Fruit fly (Drosophila melanogaster) whole organism, embryonic: ENCODE data around the gene Vha16-2.
A peak's percentile ranks its signal among the peaks of the same experiment; 100 is the strongest.

Experiments
- Aef1 ChIP-seq: fragments of 200-800 bp; sonication (Bioruptor generic); IDR thresholded peaks from 3 replicates; pipeline ENCODE4 v1.3.6; 2022; ENCODE audit warnings: missing biosample characterization, missing genetic modification characterization
- BEAF-32 ChIP-seq: fragments of 200-800 bp; sonication (Bioruptor generic); optimal IDR thresholded peaks from 3 replicates; lab custom pipeline; 2017; ENCODE audit warnings: missing biosample characterization, missing genetic modification characterization, mild to moderate bottlenecking, moderate library complexity, missing genetic modification reagents
- Bteb2 ChIP-seq: fragments of 200-800 bp; sonication (Bioruptor generic); optimal IDR thresholded peaks from 2 replicates; lab custom pipeline; 2016; ENCODE audit warnings: missing biosample characterization, missing genetic modification characterization
- CG10267 ChIP-seq: fragments of 200-800 bp; sonication (Bioruptor generic); optimal IDR thresholded peaks from 2 replicates; lab custom pipeline; 2018; ENCODE audit warnings: missing biosample characterization, mild to moderate bottlenecking, missing genetic modification characterization, moderate library complexity
- CG10366 ChIP-seq: fragments of 200-800 bp; sonication (Bioruptor generic); IDR thresholded peaks from 2 replicates; pipeline ENCODE4 v1.3.6; 2022; ENCODE audit warnings: missing biosample characterization, missing genetic modification characterization
- CG12104 ChIP-seq: fragments of 200-800 bp; sonication (Bioruptor generic); optimal IDR thresholded peaks from 3 replicates; lab custom pipeline; 2016; ENCODE audit warnings: missing biosample characterization, missing genetic modification characterization
- CG12391 ChIP-seq: fragments of 200-800 bp; sonication (Bioruptor generic); optimal IDR thresholded peaks from 3 replicates; lab custom pipeline; 2018; ENCODE audit warnings: missing biosample characterization, mild to moderate bottlenecking, missing genetic modification characterization, moderate library complexity
- CG12659 ChIP-seq: fragments of 200-800 bp; sonication (Bioruptor generic); optimal IDR thresholded peaks from 3 replicates; lab custom pipeline; 2017; ENCODE audit warnings: mild to moderate bottlenecking, missing biosample characterization, missing genetic modification reagents, missing genetic modification characterization
- CG12942 ChIP-seq: fragments of 200-800 bp; sonication (Bioruptor generic); optimal IDR thresholded peaks from 3 replicates; lab custom pipeline; 2016; ENCODE audit warnings: missing biosample characterization, missing genetic modification characterization
- CG17359 ChIP-seq: fragments of 200-800 bp; sonication (Bioruptor generic); optimal IDR thresholded peaks from 3 replicates; lab custom pipeline; 2018; ENCODE audit warnings: missing biosample characterization, mild to moderate bottlenecking, missing genetic modification characterization, moderate library complexity
- CG17568 ChIP-seq: fragments of 200-800 bp; sonication (Bioruptor generic); optimal IDR thresholded peaks from 2 replicates; lab custom pipeline; 2018; ENCODE audit warnings: missing biosample characterization, mild to moderate bottlenecking, missing genetic modification characterization, moderate library complexity
- CG17912 ChIP-seq: fragments of 200-800 bp; sonication (Bioruptor generic); optimal IDR thresholded peaks from 2 replicates; lab custom pipeline; 2018; ENCODE audit warnings: missing biosample characterization, mild to moderate bottlenecking, missing genetic modification characterization
- CG1792 ChIP-seq: fragments of 200-800 bp; sonication (Bioruptor generic); optimal IDR thresholded peaks from 2 replicates; lab custom pipeline; 2016; ENCODE audit warnings: missing biosample characterization, missing genetic modification characterization
- CG2712 ChIP-seq: fragments of 200-800 bp; optimal IDR thresholded peaks from 3 replicates; lab custom pipeline; 2019; ENCODE audit warnings: missing biosample characterization, mild to moderate bottlenecking, missing genetic modification characterization, moderate library complexity
- CG30403 ChIP-seq: fragments of 200-800 bp; sonication (Bioruptor generic); optimal IDR thresholded peaks from 3 replicates; lab custom pipeline; 2016; ENCODE audit warnings: missing biosample characterization, missing genetic modification characterization
- CG31441 ChIP-seq: fragments of 200-800 bp; sonication (Bioruptor generic); IDR thresholded peaks from 2 replicates; pipeline ENCODE4 v1.3.6; 2022; ENCODE audit warnings: missing biosample characterization, missing genetic modification characterization
- CG32532 ChIP-seq: fragments of 200-800 bp; sonication (Bioruptor generic); IDR thresholded peaks from 2 replicates; pipeline ENCODE4 v1.3.6; 2022; ENCODE audit warnings: missing biosample characterization, missing genetic modification characterization
- CG3407 ChIP-seq: fragments of 200-800 bp; sonication (Bioruptor generic); optimal IDR thresholded peaks from 2 replicates; lab custom pipeline; 2018; ENCODE audit warnings: missing biosample characterization, mild to moderate bottlenecking, missing genetic modification characterization
- CG4424 ChIP-seq: fragments of 200-800 bp; sonication (Bioruptor generic); optimal IDR thresholded peaks from 3 replicates; lab custom pipeline; 2016; ENCODE audit warnings: missing biosample characterization, missing genetic modification characterization
- CG4707 ChIP-seq: fragments of 200-800 bp; sonication (Bioruptor generic); optimal IDR thresholded peaks from 2 replicates; lab custom pipeline; 2018; ENCODE audit warnings: missing biosample characterization, mild to moderate bottlenecking, missing genetic modification characterization, moderate library complexity
- CG4820 ChIP-seq: fragments of 200-800 bp; sonication (Bioruptor generic); optimal IDR thresholded peaks from 3 replicates; lab custom pipeline; 2016; ENCODE audit warnings: missing biosample characterization, missing genetic modification characterization
- CG5180 ChIP-seq: fragments of 200-800 bp; sonication (Bioruptor generic); optimal IDR thresholded peaks from 3 replicates; lab custom pipeline; 2017; ENCODE audit warnings: missing biosample characterization, missing genetic modification characterization, mild to moderate bottlenecking, moderate library complexity, missing genetic modification reagents
- CG6254 ChIP-seq: fragments of 200-800 bp; sonication (Bioruptor generic); optimal IDR thresholded peaks from 3 replicates; lab custom pipeline; 2017; ENCODE audit warnings: mild to moderate bottlenecking, missing biosample characterization, missing genetic modification reagents, missing genetic modification characterization
- CG6683 ChIP-seq: fragments of 200-800 bp; sonication (Bioruptor generic); optimal IDR thresholded peaks from 2 replicates; lab custom pipeline; 2017; ENCODE audit warnings: missing biosample characterization, mild to moderate bottlenecking, missing genetic modification characterization, missing genetic modification reagents
- CG6791 ChIP-seq: fragments of 200-800 bp; sonication (Bioruptor generic); IDR thresholded peaks from 3 replicates; pipeline ENCODE4 v1.3.6; 2022; ENCODE audit warnings: missing biosample characterization, missing genetic modification characterization; ENCODE audit not compliant: partially characterized antibody
- CG7271 ChIP-seq: fragments of 200-800 bp; sonication (Bioruptor generic); optimal IDR thresholded peaks from 2 replicates; lab custom pipeline; 2018; ENCODE audit warnings: missing biosample characterization, mild to moderate bottlenecking, missing genetic modification characterization, moderate library complexity
- CG9437 ChIP-seq: fragments of 200-800 bp; sonication (Bioruptor generic); optimal IDR thresholded peaks from 2 replicates; lab custom pipeline; 2018; ENCODE audit warnings: missing biosample characterization, mild to moderate bottlenecking, missing genetic modification characterization
- Fer3 ChIP-seq: fragments of 200-800 bp; sonication (Bioruptor generic); optimal IDR thresholded peaks from 2 replicates; lab custom pipeline; 2018; ENCODE audit warnings: missing biosample characterization, mild to moderate bottlenecking, missing genetic modification characterization, moderate library complexity
- Hr3 ChIP-seq: fragments of 200-800 bp; sonication (Bioruptor generic); optimal IDR thresholded peaks from 3 replicates; lab custom pipeline; 2016; ENCODE audit warnings: missing biosample characterization, missing genetic modification characterization
- Jarid2 ChIP-seq: fragments of 200-800 bp; sonication (Bioruptor generic); optimal IDR thresholded peaks from 3 replicates; lab custom pipeline; 2017; ENCODE audit warnings: mild to moderate bottlenecking, missing biosample characterization, missing genetic modification reagents, missing genetic modification characterization
- Meics ChIP-seq: fragments of 200-800 bp; sonication (Bioruptor generic); optimal IDR thresholded peaks from 2 replicates; lab custom pipeline; 2017; ENCODE audit warnings: missing biosample characterization, mild to moderate bottlenecking, missing genetic modification characterization
- Mrtf ChIP-seq: fragments of 200-800 bp; sonication (Bioruptor generic); IDR thresholded peaks from 3 replicates; pipeline ENCODE4 v1.3.6; 2022; ENCODE audit warnings: missing biosample characterization, missing genetic modification characterization
- PHDP ChIP-seq: fragments of 200-800 bp; sonication (Bioruptor generic); optimal IDR thresholded peaks from 3 replicates; lab custom pipeline; 2018; ENCODE audit warnings: missing biosample characterization, mild to moderate bottlenecking, missing genetic modification characterization, moderate library complexity
- Rfx ChIP-seq: fragments of 200-800 bp; sonication (Bioruptor generic); IDR thresholded peaks from 2 replicates; pipeline ENCODE4 v1.3.6; 2022; ENCODE audit warnings: missing biosample characterization, missing genetic modification characterization
- ab ChIP-seq: fragments of 200-800 bp; sonication (Bioruptor generic); optimal IDR thresholded peaks from 2 replicates; lab custom pipeline; 2016; ENCODE audit warnings: missing biosample characterization, missing genetic modification characterization
- cwo ChIP-seq: fragments of 200-800 bp; sonication (Bioruptor generic); optimal IDR thresholded peaks from 3 replicates; lab custom pipeline; 2017; ENCODE audit warnings: missing biosample characterization, missing genetic modification characterization, mild to moderate bottlenecking, moderate library complexity, missing genetic modification reagents
- dmrt99B ChIP-seq: fragments of 200-800 bp; sonication (Bioruptor generic); optimal IDR thresholded peaks from 2 replicates; lab custom pipeline; 2018; ENCODE audit warnings: missing biosample characterization, mild to moderate bottlenecking, missing genetic modification characterization, moderate library complexity
- eve ChIP-seq, 2 experiments: fragments of >200 bp; optimal IDR thresholded peaks; 2 replicates each; lab custom pipeline; 2017; ENCODE audit warnings: missing biosample characterization in 2 of 2, missing genetic modification characterization in 2 of 2
- eyg ChIP-seq: fragments of 200-800 bp; sonication (Bioruptor generic); optimal IDR thresholded peaks from 3 replicates; lab custom pipeline; 2016; ENCODE audit warnings: missing biosample characterization, missing genetic modification characterization
- fd102C ChIP-seq: fragments of 200-800 bp; sonication (Bioruptor generic); optimal IDR thresholded peaks from 2 replicates; lab custom pipeline; 2018; ENCODE audit warnings: missing biosample characterization, mild to moderate bottlenecking, missing genetic modification characterization, moderate library complexity
- fu2 ChIP-seq: fragments of 200-800 bp; sonication (Bioruptor generic); optimal IDR thresholded peaks from 2 replicates; lab custom pipeline; 2016; ENCODE audit warnings: missing biosample characterization, missing genetic modification characterization
- gsb-n ChIP-seq: fragments of 200-800 bp; sonication (Bioruptor generic); optimal IDR thresholded peaks from 3 replicates; lab custom pipeline; 2018; ENCODE audit warnings: missing biosample characterization, mild to moderate bottlenecking, missing genetic modification characterization
- hth ChIP-seq: fragments of >200 bp; optimal IDR thresholded peaks from 2 replicates; lab custom pipeline; 2017; ENCODE audit warnings: inconsistent platforms
- ken ChIP-seq: fragments of 200-800 bp; sonication (Bioruptor generic); IDR thresholded peaks from 3 replicates; pipeline ENCODE4 v1.3.6; 2022; ENCODE audit warnings: missing biosample characterization, missing genetic modification characterization
- pan ChIP-seq, 4 experiments: fragments of >200 bp in 3 of 4; fragments of 200-800 bp in 1 of 4; sonication (Bioruptor generic) in 1 of 4; optimal IDR thresholded peaks in 3 of 4; IDR thresholded peaks in 1 of 4; 2 replicates each; pipeline versions ENCODE4 v1.3.6 to Lab custom; 2017 to 2022; ENCODE audit warnings: missing biosample characterization in 2 of 4, missing genetic modification characterization in 2 of 4, mixed read lengths in 1 of 4
- pzg ChIP-seq: fragments of 200-800 bp; sonication (Bioruptor generic); optimal IDR thresholded peaks from 3 replicates; lab custom pipeline; 2018; ENCODE audit warnings: missing biosample characterization, mild to moderate bottlenecking, missing genetic modification characterization, moderate library complexity
- scrt ChIP-seq: fragments of 200-800 bp; sonication (Bioruptor generic); optimal IDR thresholded peaks from 2 replicates; lab custom pipeline; 2018; ENCODE audit warnings: missing biosample characterization, mild to moderate bottlenecking, missing genetic modification characterization, moderate library complexity
- toy ChIP-seq: fragments of 200-800 bp; sonication (Bioruptor generic); IDR thresholded peaks from 2 replicates; pipeline ENCODE4 v1.3.6; 2022; ENCODE audit warnings: missing biosample characterization, missing genetic modification characterization
- unpg ChIP-seq: fragments of 200-800 bp; sonication (Bioruptor generic); optimal IDR thresholded peaks from 3 replicates; lab custom pipeline; 2018; ENCODE audit warnings: missing biosample characterization, mild to moderate bottlenecking, missing genetic modification characterization, moderate library complexity
- wek ChIP-seq: fragments of 200-800 bp; sonication (Bioruptor generic); optimal IDR thresholded peaks from 3 replicates; lab custom pipeline; 2018; ENCODE audit warnings: missing biosample characterization, mild to moderate bottlenecking, missing genetic modification characterization, moderate library complexity

Gene Vha16-2

DNA sequence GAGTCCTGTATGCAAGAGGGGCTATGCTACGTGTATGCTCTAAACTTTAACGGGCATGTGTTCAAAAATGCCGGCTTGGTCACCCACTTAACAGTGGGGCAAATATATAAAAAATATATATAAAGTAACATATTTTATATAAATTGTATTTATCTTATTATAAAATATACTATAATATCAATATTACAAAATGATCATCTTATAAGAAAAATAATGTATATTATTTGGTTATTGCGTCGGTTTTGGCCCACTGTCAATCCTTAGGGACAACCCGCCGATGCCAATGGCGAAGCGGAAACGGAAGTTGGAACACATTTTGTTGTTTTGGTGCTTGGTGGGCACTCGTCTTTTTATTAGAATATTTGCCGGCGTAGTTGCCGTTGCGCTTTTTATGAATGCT lies 24.2 kb upstream of the Vha16-2 start (continued):
- no peak for TF ChIP-seq CG17568 (GFP tag; lab: Kevin White, UChicago)
- peak; percentile 1 for TF ChIP-seq CG3407
- no peak for TF ChIP-seq eve (GFP tag; optimal IDR thresholded peaks at IDR 0.05; lab: Kevin White, UChicago)
- no peak for TF ChIP-seq CG6791 (GFP tag; lab: Robert Waterston, UW)
- peak; percentile 16 for TF ChIP-seq Fer3 (tag; lab: Kevin White, UChicago)
- peak; percentile 12; the same call in 1 of the 2 replicates for TF ChIP-seq CG32532 (GFP tag; lab: Robert Waterston, UW)
- no peak for TF ChIP-seq fu2 (GFP tag; lab: Kevin White, UChicago)
- TF ChIP-seq CG17359 (tag; lab: Kevin White, UChicago): peak; percentile 34
- no peak for TF ChIP-seq fd102C (GFP tag; lab: Kevin White, UChicago)
- TF ChIP-seq gsb-n (tag; lab: Kevin White, UChicago): peak; percentile 24
- no peak for TF ChIP-seq Mrtf (GFP tag; lab: Robert Waterston, UW)
- TF ChIP-seq CG10366 (GFP tag; lab: Robert Waterston, UW): no peak
- TF ChIP-seq hth: no peak
- TF ChIP-seq dmrt99B (tag; lab: Kevin White, UChicago): peak; percentile 58
- no peak for TF ChIP-seq toy (GFP tag; lab: Robert Waterston, UW)
- TF ChIP-seq BEAF-32 (GFP tag; lab: Kevin White, UChicago): no peak
- no peak for TF ChIP-seq eyg (GFP tag; lab: Kevin White, UChicago)
- no peak for TF ChIP-seq Aef1 (GFP tag; lab: Robert Waterston, UW)
- TF ChIP-seq CG9437 (GFP tag; lab: Kevin White, UChicago): peak; percentile 24
- peak; percentile 51 for TF ChIP-seq unpg (GFP tag; lab: Kevin White, UChicago)
- TF ChIP-seq CG12942: no peak
- no peak for TF ChIP-seq CG17912 (GFP tag; lab: Kevin White, UChicago)
- no peak for TF ChIP-seq CG1792 (GFP tag; lab: Kevin White, UChicago)
- no peak for TF ChIP-seq Rfx (GFP tag; lab: Robert Waterston, UW)
- peak; percentile 2 for TF ChIP-seq CG12659 (GFP tag; lab: Kevin White, UChicago)
- peak; percentile 7 for TF ChIP-seq CG5180 (GFP tag; lab: Kevin White, UChicago)
- peak; percentile 37 for TF ChIP-seq CG4424 (GFP tag; lab: Kevin White, UChicago)
- TF ChIP-seq Jarid2 (GFP tag; lab: Kevin White, UChicago): no peak
- no peak for TF ChIP-seq Bteb2 (GFP tag; lab: Kevin White, UChicago)
- TF ChIP-seq CG7271 (tag; lab: Kevin White, UChicago): peak; percentile 63
- TF ChIP-seq wek: no peak
- no peak for TF ChIP-seq CG4820 (GFP tag; lab: Kevin White, UChicago)
- peak; percentile 53 for TF ChIP-seq CG12391 (tag; lab: Kevin White, UChicago)
- TF ChIP-seq CG6254 (GFP tag; lab: Kevin White, UChicago): peak; percentile 38
- TF ChIP-seq CG10267 (tag; lab: Kevin White, UChicago): peak; percentile 49
- no peak for TF ChIP-seq CG12104 (GFP tag; lab: Kevin White, UChicago)
- no peak for TF ChIP-seq CG4707 (GFP tag; lab: Kevin White, UChicago)
- TF ChIP-seq ken: no peak
- TF ChIP-seq CG31441 (GFP tag; lab: Robert Waterston, UW): peak; percentile 62
- peak; percentile 46 for TF ChIP-seq Meics (GFP tag; lab: Kevin White, UChicago)
- no peak for TF ChIP-seq ab (GFP tag; lab: Kevin White, UChicago)
- TF ChIP-seq PHDP (tag; lab: Kevin White, UChicago): peak; percentile 60
- TF ChIP-seq pzg (GFP tag; lab: Kevin White, UChicago): no peak
- peak; percentile 27 for TF ChIP-seq cwo (GFP tag; lab: Kevin White, UChicago)
- TF ChIP-seq Hr3 (GFP tag; lab: Kevin White, UChicago): peak; percentile 29
- TF ChIP-seq pan (optimal IDR thresholded peaks at IDR 0.05; lab: Kevin White, UChicago): no peak
- TF ChIP-seq pan (GFP tag; optimal IDR thresholded peaks at IDR 0.05 in 1 of 2, IDR thresholded peaks at IDR 0.05 in 1 of 2): peak in 1 of 2 experiments; percentile 29
- peak; percentile 13 for TF ChIP-seq CG30403 (GFP tag; lab: Kevin White, UChicago)
- peak; percentile 16 for TF ChIP-seq CG6683 (GFP tag; lab: Kevin White, UChicago)
- TF ChIP-seq scrt (GFP tag; lab: Kevin White, UChicago): peak; percentile 13
- peak; percentile 64 for TF ChIP-seq CG2712
